Fruit fly (Drosophila melanogaster) whole organism, embryonic: ENCODE results near the gene CG42329.

Experiments used
- Abd-B ChIP-seq: fragments of 200-800 bp; sonication (Bioruptor generic); optimal IDR thresholded peaks from 2 replicates; lab custom pipeline; 2018; ENCODE audit warnings: missing biosample characterization, mild to moderate bottlenecking, missing genetic modification characterization, moderate library complexity
- Aef1 ChIP-seq: fragments of 200-800 bp; sonication (Bioruptor generic); IDR thresholded peaks from 3 replicates; pipeline ENCODE4 v1.3.6; 2022; ENCODE audit warnings: missing biosample characterization, missing genetic modification characterization
- Atf3 ChIP-seq: fragments of 200-800 bp; sonication (Bioruptor generic); optimal IDR thresholded peaks from 3 replicates; lab custom pipeline; 2016; ENCODE audit warnings: missing biosample characterization, missing genetic modification characterization
- Awh ChIP-seq: fragments of 200-800 bp; sonication (Bioruptor generic); IDR thresholded peaks from 2 replicates; pipeline ENCODE4, ENCODE4 v1.3.6; 2022; ENCODE audit warnings: missing biosample characterization, missing genetic modification characterization
- Bdp1 ChIP-seq: fragments of 200-800 bp; sonication (Bioruptor generic); optimal IDR thresholded peaks from 3 replicates; lab custom pipeline; 2016; ENCODE audit warnings: missing biosample characterization, missing genetic modification characterization
- Bgb ChIP-seq: fragments of 200-800 bp; sonication (Bioruptor generic); IDR thresholded peaks from 2 replicates; pipeline ENCODE4 v1.3.6; 2022; ENCODE audit warnings: missing biosample characterization, missing genetic modification characterization; ENCODE audit not compliant: partially characterized antibody
- Bteb2 ChIP-seq: fragments of 200-800 bp; sonication (Bioruptor generic); optimal IDR thresholded peaks from 2 replicates; lab custom pipeline; 2016; ENCODE audit warnings: missing biosample characterization, missing genetic modification characterization
- CG10979 ChIP-seq: fragments of 200-800 bp; sonication (Bioruptor generic); optimal IDR thresholded peaks from 2 replicates; lab custom pipeline; 2018; ENCODE audit warnings: missing biosample characterization, mild to moderate bottlenecking, missing genetic modification characterization, moderate library complexity
- CG11398 ChIP-seq: fragments of 200-800 bp; sonication (Bioruptor generic); optimal IDR thresholded peaks from 2 replicates; lab custom pipeline; 2016; ENCODE audit warnings: missing biosample characterization, missing genetic modification characterization
- CG11723 ChIP-seq: fragments of 200-800 bp; sonication (Bioruptor generic); optimal IDR thresholded peaks from 2 replicates; lab custom pipeline; 2017; ENCODE audit warnings: missing biosample characterization, mild to moderate bottlenecking, missing genetic modification characterization
- CG13775 ChIP-seq: fragments of 200-800 bp; sonication (Bioruptor generic); optimal IDR thresholded peaks from 3 replicates; lab custom pipeline; 2017; ENCODE audit warnings: missing biosample characterization, mild to moderate bottlenecking, missing genetic modification characterization
- CG14441 ChIP-seq: fragments of 200-800 bp; sonication (Bioruptor generic); IDR thresholded peaks from 2 replicates; pipeline ENCODE4 v1.3.6; 2022; ENCODE audit warnings: missing biosample characterization, missing genetic modification characterization
- CG1832 ChIP-seq: fragments of 200-800 bp; sonication (Bioruptor generic); optimal IDR thresholded peaks from 2 replicates; lab custom pipeline; 2017; ENCODE audit warnings: missing biosample characterization, mild to moderate bottlenecking, missing genetic modification characterization, inconsistent platforms
- CG3065 ChIP-seq: fragments of 200-800 bp; sonication (Bioruptor generic); optimal IDR thresholded peaks from 2 replicates; lab custom pipeline; 2016; ENCODE audit warnings: missing biosample characterization, missing genetic modification characterization
- CG34422 ChIP-seq: fragments of 200-800 bp; sonication (Bioruptor generic); IDR thresholded peaks from 3 replicates; pipeline ENCODE4 v1.3.6; 2022; ENCODE audit warnings: missing biosample characterization, missing genetic modification characterization
- CG4360 ChIP-seq: fragments of 200-800 bp; sonication (Bioruptor generic); IDR thresholded peaks from 2 replicates; pipeline ENCODE4 v1.3.6; 2022; ENCODE audit warnings: missing biosample characterization, missing genetic modification characterization
- CG7357 ChIP-seq: fragments of 200-800 bp; sonication (Bioruptor generic); IDR thresholded peaks from 3 replicates; pipeline ENCODE4 v1.3.6; 2022; ENCODE audit warnings: missing biosample characterization, missing genetic modification characterization
- CG7372 ChIP-seq: fragments of 200-800 bp; sonication (Bioruptor generic); IDR thresholded peaks from 2 replicates; pipeline ENCODE4 v1.3.6; 2022; ENCODE audit warnings: missing biosample characterization, missing genetic modification characterization
- CG8281 ChIP-seq: fragments of 200-800 bp; sonication (Bioruptor generic); optimal IDR thresholded peaks from 2 replicates; lab custom pipeline; 2018; ENCODE audit warnings: missing biosample characterization, mild to moderate bottlenecking, missing genetic modification characterization, moderate library complexity
- CG9215 ChIP-seq: fragments of 200-800 bp; sonication (Bioruptor generic); IDR thresholded peaks from 2 replicates; pipeline ENCODE4 v1.3.6; 2022; ENCODE audit warnings: missing biosample characterization, missing genetic modification characterization
- CHES-1-like ChIP-seq: fragments of 200-800 bp; sonication (Bioruptor generic); optimal IDR thresholded peaks from 2 replicates; lab custom pipeline; 2016; ENCODE audit warnings: missing biosample characterization, missing genetic modification characterization
- Dfd ChIP-seq, 2 experiments: fragments of >200 bp; optimal IDR thresholded peaks; 2 replicates each; lab custom pipeline; 2017; ENCODE audit warnings: missing biosample characterization in 2 of 2, missing genetic modification characterization in 2 of 2
- Fer2 ChIP-seq: fragments of 200-800 bp; sonication (Bioruptor generic); optimal IDR thresholded peaks from 2 replicates; lab custom pipeline; 2018; ENCODE audit warnings: missing biosample characterization, mild to moderate bottlenecking, missing genetic modification characterization, moderate library complexity
- H15 ChIP-seq: fragments of 200-800 bp; sonication (Bioruptor generic); IDR thresholded peaks from 3 replicates; pipeline ENCODE4 v1.3.6; 2022; ENCODE audit warnings: missing biosample characterization, missing genetic modification characterization
- H2.0 ChIP-seq: fragments of 200-800 bp; sonication (Bioruptor generic); IDR thresholded peaks from 2 replicates; pipeline ENCODE4 v1.3.6; 2022; ENCODE audit warnings: missing biosample characterization, missing genetic modification characterization
- Lpt ChIP-seq: fragments of >200 bp; optimal IDR thresholded peaks from 2 replicates; lab custom pipeline; 2018; ENCODE audit warnings: missing biosample characterization, missing genetic modification characterization
- Max ChIP-seq: fragments of 200-800 bp; sonication (Bioruptor generic); optimal IDR thresholded peaks from 2 replicates; lab custom pipeline; 2016; ENCODE audit warnings: missing biosample characterization, mild to moderate bottlenecking, missing genetic modification characterization
- Pdp1 ChIP-seq, 2 experiments: fragments of 200-800 bp; sonication (Bioruptor generic); optimal IDR thresholded peaks; 3 replicates each; lab custom pipeline; 2016; ENCODE audit warnings: missing biosample characterization in 2 of 2, missing genetic modification characterization in 2 of 2, mild to moderate bottlenecking in 1 of 2, moderate library complexity in 1 of 2
- bab2 ChIP-seq: fragments of 200-800 bp; sonication (Bioruptor generic); optimal IDR thresholded peaks from 2 replicates; lab custom pipeline; 2016; ENCODE audit warnings: missing biosample characterization, missing genetic modification characterization
- br ChIP-seq: fragments of >200 bp; optimal IDR thresholded peaks from 2 replicates; lab custom pipeline; 2017
- croc ChIP-seq: fragments of 200-800 bp; sonication (Bioruptor generic); conservative IDR thresholded peaks from 3 replicates; pipeline ENCODE4 v1.3.6; 2022; ENCODE audit warnings: missing biosample characterization, missing genetic modification characterization
- crol ChIP-seq: fragments of 200-800 bp; sonication (Bioruptor generic); IDR thresholded peaks from 2 replicates; pipeline ENCODE4 v1.3.6; 2022; ENCODE audit warnings: missing biosample characterization, missing genetic modification characterization
- crp ChIP-seq, 2 experiments: fragments of 200-800 bp; sonication (Bioruptor generic); optimal IDR thresholded peaks; 2 replicates in 1 of 2; 3 replicates in 1 of 2; lab custom pipeline; 2017; ENCODE audit warnings: missing biosample characterization in 2 of 2, missing genetic modification characterization in 2 of 2, mild to moderate bottlenecking in 1 of 2, moderate library complexity in 1 of 2
- da ChIP-seq: fragments of 200-800 bp; sonication (Bioruptor generic); optimal IDR thresholded peaks from 2 replicates; lab custom pipeline; 2016; ENCODE audit warnings: missing biosample characterization, missing genetic modification characterization
- dmrt99B ChIP-seq: fragments of 200-800 bp; sonication (Bioruptor generic); optimal IDR thresholded peaks from 2 replicates; lab custom pipeline; 2018; ENCODE audit warnings: missing biosample characterization, mild to moderate bottlenecking, missing genetic modification characterization, moderate library complexity
- dysf ChIP-seq: fragments of 200-800 bp; sonication (Bioruptor generic); IDR thresholded peaks from 3 replicates; pipeline ENCODE4 v1.3.6; 2022; ENCODE audit warnings: missing biosample characterization, missing genetic modification characterization
- ems ChIP-seq: fragments of 200-800 bp; sonication (Bioruptor generic); optimal IDR thresholded peaks from 3 replicates; lab custom pipeline; 2016; ENCODE audit warnings: missing biosample characterization, missing genetic modification characterization
- fru ChIP-seq: fragments of >200 bp; optimal IDR thresholded peaks from 2 replicates; lab custom pipeline; 2017
- insv ChIP-seq, 2 experiments: fragments of 200-800 bp; sonication (Bioruptor generic); optimal IDR thresholded peaks; 3 replicates each; lab custom pipeline; 2016 to 2018; ENCODE audit warnings: missing biosample characterization in 2 of 2, missing genetic modification characterization in 2 of 2
- kni ChIP-seq: fragments of 200-800 bp; sonication (Bioruptor generic); optimal IDR thresholded peaks from 3 replicates; lab custom pipeline; 2017; ENCODE audit warnings: mild to moderate bottlenecking, missing biosample characterization, missing genetic modification reagents, missing genetic modification characterization
- lab ChIP-seq: fragments of 200-800 bp; sonication (Bioruptor generic); optimal IDR thresholded peaks from 3 replicates; lab custom pipeline; 2017; ENCODE audit warnings: missing biosample characterization, missing genetic modification characterization, mild to moderate bottlenecking, moderate library complexity, missing genetic modification reagents
- lola ChIP-seq, 3 experiments: fragments of >200 bp in 2 of 3; fragments of 200-800 bp in 1 of 3; sonication (Bioruptor generic) in 1 of 3; optimal IDR thresholded peaks; 2 replicates each; lab custom pipeline; 2017 to 2019; ENCODE audit warnings: missing biosample characterization in 3 of 3, missing genetic modification characterization in 3 of 3, mild to moderate bottlenecking in 1 of 3, moderate library complexity in 1 of 3
- nerfin-2 ChIP-seq: fragments of 200-800 bp; sonication (Bioruptor generic); IDR thresholded peaks from 2 replicates; pipeline ENCODE4 v1.3.6; 2022; ENCODE audit warnings: missing biosample characterization, missing genetic modification characterization; ENCODE audit not compliant: partially characterized antibody
- prd ChIP-seq, 3 experiments: fragments of >200 bp in 2 of 3; fragments of 200-800 bp in 1 of 3; sonication (Bioruptor generic) in 1 of 3; optimal IDR thresholded peaks in 2 of 3; IDR thresholded peaks in 1 of 3; 2 replicates in 2 of 3; 3 replicates in 1 of 3; pipeline versions ENCODE4 v1.3.6 to Lab custom; 2017 to 2022; ENCODE audit warnings: missing biosample characterization in 1 of 3, missing genetic modification characterization in 1 of 3
- ro ChIP-seq: fragments of 200-800 bp; sonication (Bioruptor generic); IDR thresholded peaks from 2 replicates; pipeline ENCODE4 v1.3.6; 2022; ENCODE audit warnings: missing biosample characterization, missing genetic modification characterization
- sim ChIP-seq: fragments of 200-800 bp; sonication (Bioruptor generic); IDR thresholded peaks from 2 replicates; pipeline ENCODE4 v1.3.6; 2022; ENCODE audit warnings: missing biosample characterization, missing genetic modification characterization
- tio ChIP-seq: fragments of 200-800 bp; sonication (Bioruptor generic); optimal IDR thresholded peaks from 2 replicates; lab custom pipeline; 2017; ENCODE audit warnings: missing biosample characterization, missing genetic modification characterization, inconsistent platforms
- tup ChIP-seq: fragments of 200-800 bp; sonication (Bioruptor generic); optimal IDR thresholded peaks from 2 replicates; lab custom pipeline; 2016; ENCODE audit warnings: missing biosample characterization, mild to moderate bottlenecking, missing genetic modification characterization, moderate library complexity
- zen ChIP-seq: fragments of 200-800 bp; sonication (Bioruptor generic); optimal IDR thresholded peaks from 3 replicates; lab custom pipeline; 2018; ENCODE audit warnings: missing biosample characterization, mild to moderate bottlenecking, missing genetic modification characterization, moderate library complexity

CG42329 gene

DNA sequence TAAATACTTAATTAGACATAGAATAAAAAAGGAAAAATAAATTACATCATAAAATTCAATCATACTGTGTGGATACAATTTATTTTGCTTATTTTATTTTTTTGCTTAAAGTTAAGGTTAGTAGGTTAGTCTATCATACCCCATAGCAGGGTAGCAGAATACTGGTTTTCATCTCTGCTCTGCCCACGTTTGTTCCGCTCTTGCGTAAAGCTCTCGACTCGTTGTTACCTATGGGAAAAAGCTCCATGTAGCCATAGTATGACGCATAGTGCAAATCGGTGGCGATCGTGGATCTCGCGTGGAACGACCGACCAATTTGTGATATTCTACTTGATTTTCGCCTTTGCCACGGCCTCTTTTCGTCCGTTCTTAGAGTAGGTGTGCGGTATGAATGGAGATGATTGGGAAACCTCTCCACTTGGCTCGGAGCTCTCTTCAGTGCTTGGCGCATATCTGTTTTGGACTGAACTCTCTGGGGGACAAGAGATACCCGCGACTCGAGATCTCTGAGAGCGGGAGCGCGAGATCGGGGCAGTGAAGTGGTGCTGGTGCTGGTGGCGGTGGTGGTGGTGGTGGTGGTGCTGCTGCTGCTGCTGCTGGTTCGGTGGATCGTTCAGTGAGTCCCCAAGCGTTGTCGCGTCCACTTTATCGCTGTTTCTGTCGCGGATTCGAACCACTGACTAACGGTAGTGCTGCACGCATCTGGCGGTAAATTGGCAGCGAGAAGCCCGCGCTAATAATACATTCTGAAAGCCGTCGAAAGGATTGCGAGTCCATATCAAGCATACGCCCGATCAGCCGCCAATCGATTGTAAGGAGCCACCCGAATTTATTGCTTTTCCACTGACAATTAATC is 33.2 kb upstream of the CG42329 start, which contains the start of gene CG5001 (continued):
- TF ChIP-seq CG3065 (GFP tag; lab: Kevin White, UChicago), result no peak
- TF ChIP-seq Abd-B (GFP tag; lab: Kevin White, UChicago), result peak; percentile 58
- TF ChIP-seq CG4360 (GFP tag; lab: Robert Waterston, UW), result no peak
- no peak for TF ChIP-seq tup (GFP tag; lab: Kevin White, UChicago)
- no peak for TF ChIP-seq CG11723 (GFP tag; lab: Kevin White, UChicago)
- peak in 1 of 3 experiments; percentile 75 for TF ChIP-seq lola (GFP tag; optimal IDR thresholded peaks at IDR 0.05; lab: Kevin White, UChicago)
- TF ChIP-seq Max (GFP tag; lab: Kevin White, UChicago), result peak; percentile 70
- TF ChIP-seq dysf (GFP tag; lab: Robert Waterston, UW), result peak; percentile 91
- peak; percentile 94 for TF ChIP-seq lab (GFP tag; lab: Kevin White, UChicago)
- peak; percentile 36; the same call in 1 of the 3 replicates for TF ChIP-seq croc (GFP tag; lab: Robert Waterston, UW)
- TF ChIP-seq crp (GFP tag; optimal IDR thresholded peaks at IDR 0.05; lab: Kevin White, UChicago), result peak in 1 of 2 experiments; percentile 30
- TF ChIP-seq fru (lab: Kevin White, UChicago), result no peak
- peak; percentile 83 for TF ChIP-seq CG34422
- peak; percentile 62 to 90 for TF ChIP-seq Pdp1 (GFP tag; optimal IDR thresholded peaks at IDR 0.05; lab: Kevin White, UChicago)
- TF ChIP-seq tio (GFP tag; lab: Kevin White, UChicago), result no peak
- TF ChIP-seq kni (GFP tag; lab: Kevin White, UChicago), result peak; percentile 54
- peak; percentile 70 for TF ChIP-seq zen (tag; lab: Kevin White, UChicago)
- TF ChIP-seq Lpt (GFP tag; lab: Kevin White, UChicago), result no peak
- TF ChIP-seq H15, result peak; percentile 83
- TF ChIP-seq br (lab: Kevin White, UChicago), result no peak
- TF ChIP-seq CG9215, result peak; percentile 76
- peak; percentile 68 for TF ChIP-seq CHES-1-like (GFP tag; lab: Kevin White, UChicago)
- no peak for TF ChIP-seq dmrt99B (tag; lab: Kevin White, UChicago)
- no peak for TF ChIP-seq CG11398
- TF ChIP-seq CG1832 (GFP tag; lab: Kevin White, UChicago), result no peak
- no peak for TF ChIP-seq prd (optimal IDR thresholded peaks at IDR 0.05; lab: Kevin White, UChicago)
- peak; percentile 86 for TF ChIP-seq prd (GFP tag; IDR thresholded peaks at IDR 0.05; lab: Robert Waterston, UW)
- TF ChIP-seq CG7357, result 0 out of 3 replicates have a peak, but pooled peaks have one; percentile 37
- peak; percentile 71 for TF ChIP-seq bab2
- peak; percentile 82 for TF ChIP-seq Fer2 (tag; lab: Kevin White, UChicago)
- TF ChIP-seq crol (GFP tag; lab: Robert Waterston, UW), result peak; percentile 83
- TF ChIP-seq Dfd (GFP tag; optimal IDR thresholded peaks at IDR 0.05; lab: Kevin White, UChicago), result peak in 1 of 2 experiments; percentile 48
- peak; percentile 50 for TF ChIP-seq Bteb2 (GFP tag; lab: Kevin White, UChicago)
- TF ChIP-seq Aef1 (GFP tag; lab: Robert Waterston, UW), result peak; percentile 85
- TF ChIP-seq H2.0 (GFP tag; lab: Robert Waterston, UW), result peak; percentile 81
- peak; percentile 61 for TF ChIP-seq CG13775 (GFP tag; lab: Kevin White, UChicago)
- TF ChIP-seq insv (GFP tag; optimal IDR thresholded peaks at IDR 0.05; lab: Kevin White, UChicago), result peak in 1 of 2 experiments; percentile 7
- TF ChIP-seq ro (GFP tag; lab: Robert Waterston, UW), result peak; percentile 52
- peak; percentile 75 for TF ChIP-seq ems (GFP tag; lab: Kevin White, UChicago)
- peak; percentile 94 for TF ChIP-seq Awh (GFP tag; lab: Robert Waterston, UW)
- peak; percentile 83 for TF ChIP-seq CG14441 (GFP tag; lab: Robert Waterston, UW)
- peak; percentile 28 for TF ChIP-seq Atf3 (GFP tag; lab: Kevin White, UChicago)
- TF ChIP-seq da, result no peak
- TF ChIP-seq CG8281 (tag; lab: Kevin White, UChicago), result peak; percentile 51
- peak; percentile 84 for TF ChIP-seq CG10979 (tag; lab: Kevin White, UChicago)
- peak; percentile 28 for TF ChIP-seq Bdp1
- no peak for TF ChIP-seq nerfin-2
- peak; percentile 83 for TF ChIP-seq sim (GFP tag; lab: Robert Waterston, UW)
- TF ChIP-seq CG7372 (GFP tag; lab: Robert Waterston, UW), result peak; percentile 80
- TF ChIP-seq Bgb (GFP tag; lab: Robert Waterston, UW), result peak; percentile 54
